Worm (Caenorhabditis elegans): ENCODE results near the gene tbc-1.

DNA sequence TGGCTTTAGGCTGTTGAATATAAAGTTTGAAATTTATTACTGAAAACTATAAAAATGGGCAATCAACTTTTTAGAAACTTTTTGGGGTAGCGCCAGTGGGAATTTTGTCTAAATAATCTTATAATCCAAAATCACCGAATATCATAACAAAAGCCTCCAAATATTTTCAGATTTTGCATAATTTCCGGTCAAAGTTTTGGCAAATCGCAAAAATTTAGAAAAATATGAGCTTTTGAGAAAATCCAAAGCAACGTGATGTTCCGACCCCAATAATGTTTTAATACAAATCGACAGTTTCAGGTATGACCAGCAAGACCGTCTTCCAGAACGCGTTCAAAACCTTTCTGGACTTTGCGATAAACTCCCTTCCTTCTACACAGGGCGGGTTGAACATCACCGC, 8.8 kb downstream of the tbc-1 start, which contains the start of gene emre-1:
- no peak for TF ChIP-seq flt-1 (GFP tag; IDR thresholded peaks at IDR 0.05)
- TF ChIP-seq ref-1 (GFP tag; conservative IDR thresholded peaks at IDR 0.05) = no peak
- no peak for TF ChIP-seq tab-1 (GFP tag; IDR thresholded peaks at IDR 0.05)
- TF ChIP-seq T22C8.4 (GFP tag; IDR thresholded peaks at IDR 0.05) = no peak
- TF ChIP-seq cog-1 (tag; optimal IDR thresholded peaks at IDR 0.05) = no peak
